Worm (Caenorhabditis elegans) whole organism, late embryonic: ENCODE data around the gene T25E12.6.

Experiments used
- ahr-1 ChIP-seq: sonication (generic microtip); optimal IDR thresholded peaks from 2 replicates; lab custom pipeline; 2016; ENCODE audit warnings: missing genetic modification characterization, missing compliant biosample characterization
- ama-1 ChIP-seq: fragments of 150-350 bp; optimal IDR thresholded peaks from 2 replicates; lab custom pipeline; 2014
- ceh-19 ChIP-seq: fragments of 200-800 bp; sonication (Bioruptor generic); optimal IDR thresholded peaks from 2 replicates; lab custom pipeline; 2018; ENCODE audit warnings: mild to moderate bottlenecking, missing genetic modification characterization, missing compliant biosample characterization
- ets-4 ChIP-seq: sonication (generic microtip); optimal IDR thresholded peaks from 2 replicates; lab custom pipeline; 2016; ENCODE audit warnings: missing genetic modification characterization, missing compliant biosample characterization
- nhr-11 ChIP-seq: fragments of 150-350 bp; optimal IDR thresholded peaks from 2 replicates; lab custom pipeline; 2014; ENCODE audit warnings: missing biosample characterization, missing genetic modification characterization
- pag-3 ChIP-seq: sonication (generic microtip); optimal IDR thresholded peaks from 2 replicates; lab custom pipeline; 2016; ENCODE audit warnings: missing compliant biosample characterization, missing genetic modification characterization, borderline replicate concordance
- unc-3 ChIP-seq, 2 experiments: fragments of 200-800 bp in 1 of 2; sonication (Bioruptor generic) in 1 of 2; sonication (generic microtip) in 1 of 2; conservative IDR thresholded peaks in 1 of 2; optimal IDR thresholded peaks in 1 of 2; 2 replicates each; pipeline versions ENCODE4 v1.3.6 to Lab custom; 2016 to 2022; ENCODE audit warnings: missing compliant biosample characterization in 2 of 2, missing genetic modification characterization in 2 of 2, missing genetic modification reagents in 1 of 2
- unc-55 ChIP-seq: sonication (generic microtip); optimal IDR thresholded peaks from 2 replicates; lab custom pipeline; 2017; ENCODE audit warnings: missing biosample characterization, missing genetic modification reagents, missing genetic modification characterization

DNA sequence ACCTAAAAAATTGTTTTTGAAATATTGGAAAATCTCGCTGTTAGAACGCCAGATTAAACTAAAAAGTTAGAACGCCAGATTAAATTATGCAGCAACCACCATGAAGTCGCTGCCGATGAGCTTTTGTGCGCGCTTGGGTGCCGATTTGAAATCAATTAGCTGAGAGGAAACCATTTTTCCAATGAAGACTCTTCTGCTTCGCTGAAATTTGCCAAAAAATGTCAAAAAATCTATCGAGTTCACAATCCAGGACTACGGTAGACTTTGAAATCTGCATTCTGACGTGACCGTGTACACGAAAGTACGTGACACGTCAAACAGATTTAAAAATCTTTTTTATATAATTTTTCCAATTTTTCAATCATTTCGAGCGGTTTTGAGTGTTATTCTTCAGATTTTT, 46.7 kb downstream of the T25E12.6 start, which contains the start of gene immt-2:
- no peak for TF ChIP-seq ahr-1
- TF ChIP-seq ets-4, result no peak
- TF ChIP-seq ceh-19 (GFP tag; lab: Kevin White, UChicago), result no peak
- TF ChIP-seq nhr-11 (tag; lab: Kevin White, UChicago), result no peak
- TF ChIP-seq ama-1 (lab: Kevin White, UChicago), result no peak
- TF ChIP-seq unc-55 (GFP tag; lab: Kevin White, UChicago), result no peak
- no peak for TF ChIP-seq unc-3 (GFP tag; conservative IDR thresholded peaks at IDR 0.05; lab: Robert Waterston, UW)
- TF ChIP-seq unc-3 (tag; optimal IDR thresholded peaks at IDR 0.05; lab: Kevin White, UChicago), result no peak
- TF ChIP-seq pag-3 (tag; lab: Kevin White, UChicago), result no peak
